Worm (Caenorhabditis elegans) whole organism, midembryonic: Measurements from ENCODE around the gene C04B4.2.

Experiments
- klf-2 ChIP-seq: fragments of 200-800 bp; sonication (Bioruptor generic); conservative IDR thresholded peaks from 2 replicates; pipeline ENCODE4 v1.3.6; 2022; ENCODE audit warnings: missing genetic modification reagents, missing genetic modification characterization, missing compliant biosample characterization
- ztf-23 ChIP-seq: fragments of 200-800 bp; sonication (Bioruptor generic); IDR thresholded peaks from 2 replicates; pipeline ENCODE4 v1.3.6; 2022; ENCODE audit warnings: missing genetic modification reagents, missing genetic modification characterization, missing compliant biosample characterization
- ztf-29 ChIP-seq: fragments of 200-800 bp; sonication (Bioruptor generic); IDR thresholded peaks from 2 replicates; pipeline ENCODE4 v1.3.6; 2022; ENCODE audit warnings: missing genetic modification reagents, missing genetic modification characterization, missing compliant biosample characterization

- TF ChIP-seq ztf-23 (GFP tag; lab: Robert Waterston, UW), result no peak
- TF ChIP-seq klf-2, result no peak
- TF ChIP-seq ztf-29, result no peak
These were observed 5.2 kb downstream of the C04B4.2 start, which contains the start of gene C04B4.5 for ce11 chrX:12288254-12288653.
